Worm (Caenorhabditis elegans): Measurements from ENCODE around the gene ZK418.13.
A peak's percentile ranks its signal among the peaks of the same experiment; 100 is the strongest.

Gene ZK418.13

ce11 chrIII:7084908-7085307 lies 8.6 kb upstream of the ZK418.13 start, which contains the start of gene tofu-7 (continued):
- TF ChIP-seq ztf-3 (GFP tag; optimal IDR thresholded peaks at IDR 0.05) (no peak), cebp-2 (GFP tag; IDR thresholded peaks at IDR 0.05) (no peak), gei-17 (GFP tag; optimal IDR thresholded peaks at IDR 0.05) (no peak), him-1 (tag; optimal IDR thresholded peaks at IDR 0.05) (peak; percentile 30), F23B12.7 (tag; optimal IDR thresholded peaks at IDR 0.05; ENCODE audit: insufficient read depth) (peak; percentile 2), rpc-1 (optimal IDR thresholded peaks at IDR 0.05) (no peak), rpc-1 (tag; optimal IDR thresholded peaks at IDR 0.05) (no peak), B0019.2 (GFP tag; conservative IDR thresholded peaks at IDR 0.05) (peak; percentile 66; the same call in 1 of the 2 replicates), nfya-2 (GFP tag; IDR thresholded peaks at IDR 0.05) (no peak), T07F8.4 (tag; optimal IDR thresholded peaks at IDR 0.05) (no peak), nhr-179 (tag; optimal IDR thresholded peaks at IDR 0.05) (no peak), lin-26 (GFP tag; IDR thresholded peaks at IDR 0.05) (no peak), aptf-3 (GFP tag; IDR thresholded peaks at IDR 0.05) (no peak), pbrm-1 (GFP tag; IDR thresholded peaks at IDR 0.05) (no peak), snpc-1.1 (tag; optimal IDR thresholded peaks at IDR 0.05; ENCODE audit: insufficient read depth) (no peak), mxl-1 (tag; optimal IDR thresholded peaks at IDR 0.05) (no peak), bed-2 (GFP tag; IDR thresholded peaks at IDR 0.05) (no peak), mcd-1 (GFP tag; IDR thresholded peaks at IDR 0.05) (no peak), madf-8 (GFP tag; conservative IDR thresholded peaks at IDR 0.05) (no peak), chd-7 (tag; optimal IDR thresholded peaks at IDR 0.05) (no peak), dpl-1 (GFP tag; optimal IDR thresholded peaks at IDR 0.05) (peak; percentile 27), Y53G8AR.9 (GFP tag; conservative IDR thresholded peaks at IDR 0.05) (no peak), lin-40 (tag; optimal IDR thresholded peaks at IDR 0.05) (no peak), lir-1 (GFP tag; conservative IDR thresholded peaks at IDR 0.05) (no peak), nhr-27 (tag; optimal IDR thresholded peaks at IDR 0.05) (no peak), efl-1 (GFP tag; optimal IDR thresholded peaks at IDR 0.05) (peak; percentile 80), F39B2.1 (GFP tag; IDR thresholded peaks at IDR 0.05) (no peak), lin-54 (GFP tag; optimal IDR thresholded peaks at IDR 0.05) (peak; percentile 72), hrde-1 (tag; optimal IDR thresholded peaks at IDR 0.05; ENCODE audit: borderline replicate concordance) (peak; percentile 11), Y53F4B.3 (GFP tag; IDR thresholded peaks at IDR 0.05) (no peak), hmg-1.2 (GFP tag; IDR thresholded peaks at IDR 0.05) (no peak), nhr-90 (tag; optimal IDR thresholded peaks at IDR 0.05) (no peak), ztf-25 (GFP tag; IDR thresholded peaks at IDR 0.05) (no peak), tbx-9 (tag; optimal IDR thresholded peaks at IDR 0.05; ENCODE audit: borderline replicate concordance) (no peak), C17E4.6 (GFP tag; IDR thresholded peaks at IDR 0.05) (no peak), Y95B8A.8 (GFP tag; IDR thresholded peaks at IDR 0.05) (no peak), dpff-1 (tag; optimal IDR thresholded peaks at IDR 0.05) (no peak), F55B11.4 (tag; optimal IDR thresholded peaks at IDR 0.05; ENCODE audit: borderline replicate concordance, insufficient read depth) (no peak), sptf-2 (GFP tag; optimal IDR thresholded peaks at IDR 0.05) (no peak), let-607 (tag; optimal IDR thresholded peaks at IDR 0.05) (no peak), aptf-2 (GFP tag; conservative IDR thresholded peaks at IDR 0.05) (no peak), dox-1 (GFP tag; IDR thresholded peaks at IDR 0.05) (peak; percentile 37; the same call in 1 of the 2 replicates), cebp-1 (GFP tag; IDR thresholded peaks at IDR 0.05) (no peak), cebp-1 (tag; optimal IDR thresholded peaks at IDR 0.05) (no peak), somi-1 (GFP tag; optimal IDR thresholded peaks at IDR 0.05) (no peak), zfh-2 (GFP tag; conservative IDR thresholded peaks at IDR 0.05) (no peak), B0336.3 (GFP tag; IDR thresholded peaks at IDR 0.05) (no peak), ztf-18 (tag; optimal IDR thresholded peaks at IDR 0.05) (no peak), F57C9.4 (tag; optimal IDR thresholded peaks at IDR 0.05) (no peak), K11D2.4 (GFP tag; IDR thresholded peaks at IDR 0.05) (no peak)

Data from whole organism, young adult.